Fruit fly (Drosophila melanogaster): ENCODE measurements around the gene CG3386.

The CG3386 gene

dm6 chr3L:634319-635015, 47.8 kb downstream of the CG3386 start (continued):
- TF ChIP-seq CG12659 (GFP tag; optimal IDR thresholded peaks at IDR 0.05), result peak; percentile 89
- TF ChIP-seq HLHmδ (GFP tag; optimal IDR thresholded peaks at IDR 0.05), result no peak
- TF ChIP-seq Bdp1 (GFP tag; optimal IDR thresholded peaks at IDR 0.05), result peak; percentile 85
- TF ChIP-seq HLH54F (GFP tag; optimal IDR thresholded peaks at IDR 0.05), result peak; percentile 88
- peak; percentile 89 for TF ChIP-seq CG13775 (GFP tag; optimal IDR thresholded peaks at IDR 0.05)
- TF ChIP-seq CG6813 (GFP tag; optimal IDR thresholded peaks at IDR 0.05), result peak; percentile 89
- peak; percentile 96 for TF ChIP-seq CG17829 (tag; optimal IDR thresholded peaks at IDR 0.05)
- TF ChIP-seq CG17385 (GFP tag; optimal IDR thresholded peaks at IDR 0.05), result peak; percentile 91
- TF ChIP-seq CG30431 (GFP tag; optimal IDR thresholded peaks at IDR 0.05), result peak; percentile 91
- peak; percentile 87 for TF ChIP-seq CG11247 (GFP tag; IDR thresholded peaks at IDR 0.05)
- peak; percentile 92 for TF ChIP-seq row (GFP tag; IDR thresholded peaks at IDR 0.05)
- peak; percentile 85 for TF ChIP-seq grau (tag; optimal IDR thresholded peaks at IDR 0.05)
- TF ChIP-seq NFAT (GFP tag; IDR thresholded peaks at IDR 0.05), result peak; percentile 48; the same call in 1 of the 2 replicates
- TF ChIP-seq bbx (GFP tag; IDR thresholded peaks at IDR 0.05; ENCODE audit: partially characterized antibody), result no peak
- no peak for TF ChIP-seq sna (GFP tag; IDR thresholded peaks at IDR 0.05; ENCODE audit: partially characterized antibody)
- TF ChIP-seq klu (GFP tag; IDR thresholded peaks at IDR 0.05), result peak; percentile 71
- peak; percentile 88 for TF ChIP-seq esg (GFP tag; conservative IDR thresholded peaks at IDR 0.05)
- peak; percentile 73 for TF ChIP-seq CG4617 (GFP tag; optimal IDR thresholded peaks at IDR 0.05; ENCODE audit: borderline replicate concordance)
- no peak for TF ChIP-seq CG10543 (GFP tag; optimal IDR thresholded peaks at IDR 0.05)
- TF ChIP-seq Lpt (GFP tag; optimal IDR thresholded peaks at IDR 0.05), result no peak
- peak; percentile 89 for TF ChIP-seq CG7271 (tag; optimal IDR thresholded peaks at IDR 0.05)
- TF ChIP-seq lola (GFP tag; optimal IDR thresholded peaks at IDR 0.05), result peak in 1 of 3 experiments; percentile 96
- TF ChIP-seq Scr (GFP tag; IDR thresholded peaks at IDR 0.05; ENCODE audit: partially characterized antibody), result no peak
- TF ChIP-seq repo (GFP tag; optimal IDR thresholded peaks at IDR 0.05), result peak; percentile 92
- TF ChIP-seq Nf-YA (GFP tag; IDR thresholded peaks at IDR 0.05), result peak; percentile 87
- TF ChIP-seq Mes4 (GFP tag; optimal IDR thresholded peaks at IDR 0.05), result peak; percentile 93
- peak; percentile 93 for TF ChIP-seq zf30C (GFP tag; optimal IDR thresholded peaks at IDR 0.05)
- TF ChIP-seq Atf-2 (GFP tag; optimal IDR thresholded peaks at IDR 0.05), result peak; percentile 89
- peak; percentile 64; the same call in 1 of the 2 replicates for TF ChIP-seq gsb (GFP tag; IDR thresholded peaks at IDR 0.05)
- peak; percentile 74 for TF ChIP-seq Oaz (GFP tag; IDR thresholded peaks at IDR 0.05)
- TF ChIP-seq CG32772 (GFP tag; IDR thresholded peaks at IDR 0.05), result peak; percentile 93
- TF ChIP-seq nmo (GFP tag; optimal IDR thresholded peaks at IDR 0.05), result peak; percentile 96
- TF ChIP-seq CG3065 (GFP tag; optimal IDR thresholded peaks at IDR 0.05), result peak; percentile 79
- peak; percentile 92 for TF ChIP-seq Drgx (GFP tag; IDR thresholded peaks at IDR 0.05)
- TF ChIP-seq p53 (GFP tag; optimal IDR thresholded peaks at IDR 0.05), result peak; percentile 79
- peak; percentile 90 for TF ChIP-seq CG10431 (GFP tag; optimal IDR thresholded peaks at IDR 0.05)
- TF ChIP-seq D19B (GFP tag; optimal IDR thresholded peaks at IDR 0.05), result peak; percentile 25
- TF ChIP-seq Camta (GFP tag; optimal IDR thresholded peaks at IDR 0.05), result peak; percentile 93
- 0 out of 2 replicates have a peak, but pooled peaks have one; percentile 29 for TF ChIP-seq CG16779 (GFP tag; IDR thresholded peaks at IDR 0.05)
- no peak for TF ChIP-seq Hr78 (GFP tag; optimal IDR thresholded peaks at IDR 0.05)
- TF ChIP-seq Mad (GFP tag; optimal IDR thresholded peaks at IDR 0.05), result peak; percentile 82
- peak; percentile 91 for TF ChIP-seq CG2678 (tag; optimal IDR thresholded peaks at IDR 0.05)
- peak; percentile 91 for TF ChIP-seq CG12942 (GFP tag; optimal IDR thresholded peaks at IDR 0.05)
- peak; percentile 94 for TF ChIP-seq Blimp-1 (GFP tag; optimal IDR thresholded peaks at IDR 0.05)
- peak; percentile 63 for TF ChIP-seq CG5180 (GFP tag; optimal IDR thresholded peaks at IDR 0.05)
- TF ChIP-seq chinmo (GFP tag; IDR thresholded peaks at IDR 0.05; ENCODE audit: partially characterized antibody), result 0 out of 4 replicates have a peak, but pooled peaks have one; percentile 6
- TF ChIP-seq sr (GFP tag; IDR thresholded peaks at IDR 0.05), result peak; percentile 87
- TF ChIP-seq Adf1 (GFP tag; IDR thresholded peaks at IDR 0.05), result peak; percentile 7; the same call in 1 of the 2 replicates
